Worm (Caenorhabditis elegans): ENCODE results near the gene Y64G10A.2.

DNA sequence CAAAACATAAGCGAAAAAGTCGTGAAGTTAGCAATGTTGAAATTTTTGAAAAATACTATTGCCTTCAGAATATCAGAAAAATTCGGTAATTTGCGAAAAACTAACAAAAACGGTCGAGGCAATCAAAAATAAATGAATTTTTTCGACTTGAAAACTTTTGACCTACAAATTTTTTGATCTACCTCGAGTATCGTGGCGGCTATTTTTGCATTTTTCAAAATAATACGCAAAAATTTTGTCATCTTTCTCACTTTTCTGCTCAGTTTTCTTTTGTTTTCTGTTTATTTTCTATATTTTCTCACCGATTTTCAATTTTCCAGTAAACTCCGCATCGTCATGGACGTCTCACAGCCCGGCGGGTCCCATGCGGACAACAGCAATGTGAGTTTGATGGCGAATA lies 28.5 kb downstream of the Y64G10A.2 start:
- TF ChIP-seq hmg-4 (GFP tag; optimal IDR thresholded peaks at IDR 0.05), result no peak
- TF ChIP-seq ama-1 (optimal IDR thresholded peaks at IDR 0.05), result no peak
- no peak for TF ChIP-seq sea-1 (GFP tag; conservative IDR thresholded peaks at IDR 0.05)
- no peak for TF ChIP-seq F13C5.2 (tag; optimal IDR thresholded peaks at IDR 0.05)
- TF ChIP-seq tra-4 (tag; optimal IDR thresholded peaks at IDR 0.05), result no peak
- TF ChIP-seq hmbx-1 (tag; optimal IDR thresholded peaks at IDR 0.05), result no peak
- TF ChIP-seq flt-1 (GFP tag; IDR thresholded peaks at IDR 0.05), result no peak
- no peak for TF ChIP-seq ceh-36 (tag; optimal IDR thresholded peaks at IDR 0.05)
- TF ChIP-seq tbx-37 (GFP tag; conservative IDR thresholded peaks at IDR 0.05), result no peak
- TF ChIP-seq ceh-13 (GFP tag; optimal IDR thresholded peaks at IDR 0.05), result no peak
- TF ChIP-seq pes-1 (GFP tag; IDR thresholded peaks at IDR 0.05), result no peak
- no peak for TF ChIP-seq aly-1 (tag; optimal IDR thresholded peaks at IDR 0.05)

All from whole organism, early embryonic.